Fruit fly (Drosophila melanogaster) whole organism, embryonic: Measurements from ENCODE around the gene CG14410.

Experiments used
- Ada2b ChIP-seq: fragments of 200-800 bp; sonication (Bioruptor generic); IDR thresholded peaks from 2 replicates; pipeline ENCODE4 v1.3.6; 2022; ENCODE audit warnings: missing biosample characterization, missing genetic modification characterization
- Bdp1 ChIP-seq: fragments of 200-800 bp; sonication (Bioruptor generic); optimal IDR thresholded peaks from 3 replicates; lab custom pipeline; 2016; ENCODE audit warnings: missing biosample characterization, missing genetic modification characterization
- CG10543 ChIP-seq: fragments of 200-800 bp; sonication (Bioruptor generic); optimal IDR thresholded peaks from 3 replicates; lab custom pipeline; 2017; ENCODE audit warnings: missing biosample characterization, mild to moderate bottlenecking, missing genetic modification characterization, moderate library complexity
- CG11085 ChIP-seq: fragments of 200-800 bp; sonication (Bioruptor generic); IDR thresholded peaks from 2 replicates; pipeline ENCODE4 v1.3.6; 2022; ENCODE audit warnings: missing biosample characterization, missing genetic modification characterization
- CG11696 ChIP-seq: fragments of 200-800 bp; sonication (Bioruptor generic); IDR thresholded peaks from 2 replicates; pipeline ENCODE4 v1.3.6; 2022; ENCODE audit warnings: missing biosample characterization, missing genetic modification characterization
- CG12104 ChIP-seq: fragments of 200-800 bp; sonication (Bioruptor generic); optimal IDR thresholded peaks from 3 replicates; lab custom pipeline; 2016; ENCODE audit warnings: missing biosample characterization, missing genetic modification characterization
- CG12769 ChIP-seq: fragments of 200-800 bp; sonication (Bioruptor generic); optimal IDR thresholded peaks from 2 replicates; lab custom pipeline; 2019; ENCODE audit warnings: missing biosample characterization, mild to moderate bottlenecking, missing genetic modification characterization, moderate library complexity
- CG13624 ChIP-seq: fragments of 200-800 bp; sonication (Bioruptor generic); optimal IDR thresholded peaks from 2 replicates; lab custom pipeline; 2016; ENCODE audit warnings: missing biosample characterization, missing genetic modification characterization
- CG14860 ChIP-seq: fragments of 200-800 bp; sonication (Bioruptor generic); IDR thresholded peaks from 3 replicates; pipeline ENCODE4 v1.3.6; 2022; ENCODE audit warnings: missing biosample characterization, missing genetic modification characterization; ENCODE audit not compliant: partially characterized antibody
- CG17568 ChIP-seq: fragments of 200-800 bp; sonication (Bioruptor generic); optimal IDR thresholded peaks from 2 replicates; lab custom pipeline; 2018; ENCODE audit warnings: missing biosample characterization, mild to moderate bottlenecking, missing genetic modification characterization, moderate library complexity
- CG31224 ChIP-seq: fragments of 200-800 bp; sonication (Bioruptor generic); IDR thresholded peaks from 2 replicates; pipeline ENCODE4 v1.3.6; 2022; ENCODE audit warnings: missing biosample characterization, missing genetic modification characterization
- CG31365 ChIP-seq: fragments of 200-800 bp; sonication (Bioruptor generic); optimal IDR thresholded peaks from 2 replicates; lab custom pipeline; 2018; ENCODE audit warnings: missing biosample characterization, mild to moderate bottlenecking, missing genetic modification characterization
- CG34224 ChIP-seq: fragments of 200-800 bp; sonication (Bioruptor generic); IDR thresholded peaks from 3 replicates; pipeline ENCODE4 v1.3.6; 2022; ENCODE audit warnings: missing biosample characterization, missing genetic modification characterization; ENCODE audit not compliant: partially characterized antibody
- CG4404 ChIP-seq: fragments of 200-800 bp; sonication (Bioruptor generic); IDR thresholded peaks from 2 replicates; pipeline ENCODE4 v1.3.6; 2022; ENCODE audit warnings: missing biosample characterization, missing genetic modification characterization
- CG4730 ChIP-seq: fragments of 200-800 bp; sonication (Bioruptor generic); IDR thresholded peaks from 2 replicates; pipeline ENCODE4 v1.3.6; 2022; ENCODE audit warnings: missing biosample characterization, missing genetic modification characterization
- CG6654 ChIP-seq: fragments of 200-800 bp; sonication (Bioruptor generic); optimal IDR thresholded peaks from 2 replicates; lab custom pipeline; 2017; ENCODE audit warnings: missing biosample characterization, mild to moderate bottlenecking, missing genetic modification characterization
- CG9437 ChIP-seq: fragments of 200-800 bp; sonication (Bioruptor generic); optimal IDR thresholded peaks from 2 replicates; lab custom pipeline; 2018; ENCODE audit warnings: missing biosample characterization, mild to moderate bottlenecking, missing genetic modification characterization
- CTCF ChIP-seq: fragments of 200-800 bp; sonication (Bioruptor generic); optimal IDR thresholded peaks from 2 replicates; lab custom pipeline; 2017; ENCODE audit warnings: missing biosample characterization, mild to moderate bottlenecking, missing genetic modification characterization, moderate library complexity
- ERR ChIP-seq: fragments of 200-800 bp; sonication (Bioruptor generic); optimal IDR thresholded peaks from 2 replicates; lab custom pipeline; 2016; ENCODE audit warnings: missing biosample characterization, missing genetic modification characterization
- H15 ChIP-seq: fragments of 200-800 bp; sonication (Bioruptor generic); IDR thresholded peaks from 3 replicates; pipeline ENCODE4 v1.3.6; 2022; ENCODE audit warnings: missing biosample characterization, missing genetic modification characterization
- HLH54F ChIP-seq: fragments of 200-800 bp; sonication (Bioruptor generic); optimal IDR thresholded peaks from 3 replicates; lab custom pipeline; 2016; ENCODE audit warnings: missing biosample characterization, missing genetic modification characterization
- Hr39 ChIP-seq: fragments of >200 bp; optimal IDR thresholded peaks from 2 replicates; lab custom pipeline; 2017
- Hsf ChIP-seq: fragments of 200-800 bp; sonication (Bioruptor generic); optimal IDR thresholded peaks from 3 replicates; lab custom pipeline; 2016; ENCODE audit warnings: missing biosample characterization, missing genetic modification characterization
- MTF-1 ChIP-seq: fragments of 200-800 bp; sonication (Bioruptor generic); optimal IDR thresholded peaks from 2 replicates; lab custom pipeline; 2018; ENCODE audit warnings: missing biosample characterization, mild to moderate bottlenecking, missing genetic modification characterization, borderline replicate concordance
- Med ChIP-seq: fragments of 200-800 bp; sonication (Bioruptor generic); peaks from one replicate; lab custom pipeline; 2016; ENCODE audit warnings: missing biosample characterization, missing genetic modification characterization, mild to moderate bottlenecking, inconsistent platforms, moderate library complexity
- NK7.1 ChIP-seq: fragments of 200-800 bp; sonication (Bioruptor generic); optimal IDR thresholded peaks from 3 replicates; lab custom pipeline; 2016; ENCODE audit warnings: missing biosample characterization, missing genetic modification characterization
- Rfx ChIP-seq: fragments of 200-800 bp; sonication (Bioruptor generic); IDR thresholded peaks from 2 replicates; pipeline ENCODE4 v1.3.6; 2022; ENCODE audit warnings: missing biosample characterization, missing genetic modification characterization
- Sin3A ChIP-seq: fragments of >200 bp; optimal IDR thresholded peaks from 2 replicates; lab custom pipeline; 2018
- Sox102F ChIP-seq: fragments of 200-800 bp; sonication (Bioruptor generic); optimal IDR thresholded peaks from 2 replicates; lab custom pipeline; 2018; ENCODE audit warnings: missing biosample characterization, mild to moderate bottlenecking, missing genetic modification characterization, moderate library complexity
- Ssrp ChIP-seq: fragments of 200-800 bp; sonication (Bioruptor generic); optimal IDR thresholded peaks from 2 replicates; lab custom pipeline; 2018; ENCODE audit warnings: missing biosample characterization, mild to moderate bottlenecking, missing genetic modification characterization, moderate library complexity
- ato ChIP-seq: fragments of 200-800 bp; sonication (Bioruptor generic); IDR thresholded peaks from 2 replicates; pipeline ENCODE4 v1.3.6; 2022; ENCODE audit warnings: missing biosample characterization, missing genetic modification characterization; ENCODE audit not compliant: partially characterized antibody
- bcd ChIP-seq: fragments of 200-800 bp; sonication (Bioruptor generic); optimal IDR thresholded peaks from 2 replicates; lab custom pipeline; 2017; ENCODE audit warnings: missing biosample characterization, mild to moderate bottlenecking, missing genetic modification characterization
- cato ChIP-seq: fragments of 200-800 bp; sonication (Bioruptor generic); optimal IDR thresholded peaks from 2 replicates; lab custom pipeline; 2016; ENCODE audit warnings: missing biosample characterization, missing genetic modification characterization, borderline replicate concordance
- ci ChIP-seq: fragments of 200-800 bp; sonication (Bioruptor generic); IDR thresholded peaks from 3 replicates; pipeline ENCODE4 v1.3.6; 2022; ENCODE audit warnings: missing biosample characterization, missing genetic modification characterization
- dysf ChIP-seq: fragments of 200-800 bp; sonication (Bioruptor generic); IDR thresholded peaks from 3 replicates; pipeline ENCODE4 v1.3.6; 2022; ENCODE audit warnings: missing biosample characterization, missing genetic modification characterization
- gcm2 ChIP-seq: fragments of 200-800 bp; sonication (Bioruptor generic); optimal IDR thresholded peaks from 2 replicates; lab custom pipeline; 2016; ENCODE audit warnings: missing biosample characterization, missing genetic modification characterization
- grau ChIP-seq: fragments of 200-800 bp; optimal IDR thresholded peaks from 3 replicates; lab custom pipeline; 2019; ENCODE audit warnings: missing biosample characterization, mild to moderate bottlenecking, missing genetic modification characterization, moderate library complexity
- jigr1 ChIP-seq: fragments of 200-800 bp; sonication (Bioruptor generic); IDR thresholded peaks from 3 replicates; pipeline ENCODE4 v1.3.6; 2022; ENCODE audit warnings: missing biosample characterization, missing genetic modification characterization
- jumu ChIP-seq: fragments of 200-800 bp; sonication (Bioruptor generic); optimal IDR thresholded peaks from 3 replicates; lab custom pipeline; 2016; ENCODE audit warnings: missing biosample characterization, missing genetic modification characterization
- knrl ChIP-seq: fragments of 200-800 bp; sonication (Bioruptor generic); IDR thresholded peaks from 3 replicates; pipeline ENCODE4 v1.3.6; 2022; ENCODE audit warnings: missing biosample characterization, missing genetic modification characterization; ENCODE audit not compliant: partially characterized antibody
- lilli ChIP-seq: fragments of 200-800 bp; sonication (Bioruptor generic); optimal IDR thresholded peaks from 3 replicates; lab custom pipeline; 2016; ENCODE audit warnings: missing biosample characterization, missing genetic modification characterization
- maf-S ChIP-seq: fragments of 200-800 bp; sonication (Bioruptor generic); optimal IDR thresholded peaks from 2 replicates; lab custom pipeline; 2016; ENCODE audit warnings: missing biosample characterization, missing genetic modification characterization
- nerfin-2 ChIP-seq: fragments of 200-800 bp; sonication (Bioruptor generic); IDR thresholded peaks from 2 replicates; pipeline ENCODE4 v1.3.6; 2022; ENCODE audit warnings: missing biosample characterization, missing genetic modification characterization; ENCODE audit not compliant: partially characterized antibody
- phol ChIP-seq: fragments of 200-800 bp; sonication (Bioruptor generic); optimal IDR thresholded peaks from 3 replicates; lab custom pipeline; 2018; ENCODE audit warnings: missing biosample characterization, mild to moderate bottlenecking, missing genetic modification characterization, moderate library complexity
- pnt ChIP-seq: fragments of 200-800 bp; sonication (Bioruptor generic); optimal IDR thresholded peaks from 3 replicates; lab custom pipeline; 2016; ENCODE audit warnings: missing biosample characterization, missing genetic modification characterization
- sc ChIP-seq, 3 experiments: fragments of >200 bp in 2 of 3; fragments of 200-800 bp in 1 of 3; sonication (Bioruptor generic) in 1 of 3; optimal IDR thresholded peaks; 2 replicates in 2 of 3; 3 replicates in 1 of 3; lab custom pipeline; 2017; ENCODE audit warnings: mild to moderate bottlenecking in 1 of 3, missing biosample characterization in 1 of 3, missing genetic modification characterization in 1 of 3, missing genetic modification reagents in 1 of 3
- schlank ChIP-seq: fragments of 200-800 bp; sonication (Bioruptor generic); optimal IDR thresholded peaks from 2 replicates; lab custom pipeline; 2018; ENCODE audit warnings: missing biosample characterization, mild to moderate bottlenecking, missing genetic modification characterization
- slbo ChIP-seq: fragments of 200-800 bp; sonication (Bioruptor generic); IDR thresholded peaks from 2 replicates; pipeline ENCODE4 v1.3.6; 2022; ENCODE audit warnings: missing biosample characterization, missing genetic modification characterization
- sug ChIP-seq: fragments of 200-800 bp; optimal IDR thresholded peaks from 2 replicates; lab custom pipeline; 2019; ENCODE audit warnings: missing biosample characterization, mild to moderate bottlenecking, missing genetic modification characterization, moderate library complexity
- ttk ChIP-seq: fragments of 200-800 bp; sonication (Bioruptor generic); IDR thresholded peaks from 2 replicates; pipeline ENCODE4 v2.1.2; 2022; ENCODE audit warnings: missing biosample characterization, missing genetic modification characterization
- vfl ChIP-seq: fragments of 200-800 bp; sonication (Bioruptor generic); optimal IDR thresholded peaks from 2 replicates; lab custom pipeline; 2016; ENCODE audit warnings: missing biosample characterization, missing genetic modification characterization

Gene CG14410

DNA sequence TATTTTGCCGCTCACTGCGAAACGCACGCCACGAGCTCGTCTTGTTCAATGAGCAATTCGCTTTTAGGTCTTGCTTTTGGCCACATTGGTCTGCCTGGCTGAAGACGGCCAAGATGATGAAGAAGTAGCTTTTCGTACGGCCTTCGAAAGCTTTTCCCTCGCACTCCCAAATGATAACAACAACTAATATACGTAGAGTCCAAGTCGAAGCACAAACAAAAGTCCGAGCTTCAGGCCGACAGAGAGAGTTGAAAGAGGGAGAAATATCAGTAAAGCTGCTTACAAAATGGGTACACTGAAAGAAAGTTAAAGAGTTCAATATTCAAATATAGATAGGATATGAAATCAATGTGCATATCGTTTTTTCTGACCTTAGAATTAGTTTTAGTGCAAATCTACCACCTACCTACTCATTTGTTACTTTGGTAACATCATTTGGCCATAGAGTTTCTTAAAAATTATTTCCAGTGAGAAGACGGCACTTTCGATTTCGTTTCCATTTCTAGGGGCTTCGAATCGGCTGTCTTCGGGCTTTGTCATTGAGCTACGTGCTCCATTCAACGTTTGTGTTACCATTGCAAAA is 46.1 kb downstream of the CG14410 start, which contains the start of the genes CG45064 and CG45065 (continued):
- TF ChIP-seq vfl (GFP tag; lab: Kevin White, UChicago) (peak; percentile 62), nerfin-2 (no peak), H15 (peak; percentile 86), CG11696 (GFP tag; lab: Robert Waterston, UW) (peak; percentile 61; the same call in 1 of the 2 replicates), ttk (GFP tag; lab: Robert Waterston, UW) (peak; percentile 93), Bdp1 (GFP tag; lab: Kevin White, UChicago) (peak; percentile 62), Ada2b (peak; percentile 69; the same call in 1 of the 2 replicates), phol (tag; lab: Kevin White, UChicago) (peak; percentile 87), bcd (GFP tag; lab: Kevin White, UChicago) (peak; percentile 81), CG6654 (GFP tag; lab: Kevin White, UChicago) (peak; percentile 70), NK7.1 (GFP tag; lab: Kevin White, UChicago) (peak; percentile 69), jumu (GFP tag; lab: Kevin White, UChicago) (peak; percentile 78), lilli (GFP tag; lab: Kevin White, UChicago) (peak; percentile 79), maf-S (GFP tag; lab: Kevin White, UChicago) (peak; percentile 68), HLH54F (GFP tag; lab: Kevin White, UChicago) (peak; percentile 81), CG31365 (tag; lab: Kevin White, UChicago) (peak; percentile 53), CG4404 (GFP tag; lab: Robert Waterston, UW) (peak; percentile 24; the same call in 1 of the 2 replicates), sc (optimal IDR thresholded peaks at IDR 0.05; lab: Kevin White, UChicago) (no peak), sc (GFP tag; optimal IDR thresholded peaks at IDR 0.05; lab: Kevin White, UChicago) (peak; percentile 70), Med (peak; percentile 97), CG12769 (peak; percentile 85), CG34224 (GFP tag; lab: Robert Waterston, UW) (no peak), Rfx (peak; percentile 67), pnt (GFP tag; lab: Kevin White, UChicago) (peak; percentile 85), gcm2 (GFP tag; lab: Kevin White, UChicago) (peak; percentile 56), cato (GFP tag; lab: Kevin White, UChicago) (peak; percentile 76), jigr1 (GFP tag; lab: Robert Waterston, UW) (peak; percentile 74; the same call in 2 of the 3 replicates), ato (no peak), Hsf (GFP tag; lab: Kevin White, UChicago) (peak; percentile 78), CG11085 (GFP tag; lab: Robert Waterston, UW) (no peak), Sin3A (lab: Kevin White, UChicago) (no peak), MTF-1 (GFP tag; lab: Kevin White, UChicago) (peak; percentile 62), Ssrp (tag; lab: Kevin White, UChicago) (peak; percentile 84), Hr39 (lab: Kevin White, UChicago) (no peak), slbo (GFP tag; lab: Robert Waterston, UW) (peak; percentile 77), CG14860 (GFP tag; lab: Robert Waterston, UW) (no peak), Sox102F (GFP tag; lab: Kevin White, UChicago) (peak; percentile 95), CG12104 (GFP tag; lab: Kevin White, UChicago) (peak; percentile 47), schlank (tag; lab: Kevin White, UChicago) (no peak), grau (tag; lab: Kevin White, UChicago) (peak; percentile 82), ci (GFP tag; lab: Robert Waterston, UW) (peak; percentile 97), ERR (peak; percentile 41), CG13624 (GFP tag; lab: Kevin White, UChicago) (peak; percentile 68), sug (peak; percentile 40), CG9437 (GFP tag; lab: Kevin White, UChicago) (peak; percentile 66), CG17568 (GFP tag; lab: Kevin White, UChicago) (peak; percentile 64), CG10543 (GFP tag; lab: Kevin White, UChicago) (peak; percentile 24), CG4730 (peak; percentile 73), dysf (peak; percentile 84), CTCF (GFP tag; lab: Kevin White, UChicago) (peak; percentile 50), CG31224 (peak; percentile 37; the same call in 1 of the 2 replicates), knrl (GFP tag; lab: Robert Waterston, UW) (no peak)
